Fruit fly (Drosophila melanogaster): ENCODE results near the gene CG13876.
A peak's percentile ranks its signal among the peaks of the same experiment; 100 is the strongest.

CG13876 gene

DNA sequence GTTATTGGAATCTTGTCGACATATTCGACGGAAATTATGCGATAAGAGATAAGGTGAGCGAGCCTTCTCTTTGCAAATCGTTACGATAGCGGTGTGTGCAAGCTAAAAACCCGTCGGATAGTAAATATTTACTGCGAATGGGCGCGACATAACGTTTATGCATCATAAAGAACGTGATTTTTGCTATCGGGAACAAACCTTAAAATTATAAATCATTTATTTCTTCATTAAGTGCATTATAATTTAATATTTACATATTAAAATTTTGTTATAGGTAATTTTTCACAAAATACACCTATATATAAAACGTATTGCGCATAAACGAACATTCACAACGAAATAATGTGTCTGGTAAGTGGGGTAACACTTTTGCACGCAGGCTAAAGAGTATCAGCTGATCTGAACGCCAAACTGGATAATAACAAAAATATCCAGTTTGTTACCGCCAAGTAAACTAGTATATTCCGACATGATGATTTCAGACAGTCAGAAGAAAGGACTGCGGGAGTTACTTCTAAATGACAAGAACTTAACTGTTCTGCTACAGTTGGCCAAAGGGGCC, at the start of gene CG13876, which contains the start of gene Gk1:
Gene CG13876, plus strand, starts transcription at position 412 of the 562 bp plus-strand sequence.
Gene Gk1, minus strand, starts transcription at position 122 of the 562 bp plus-strand sequence.
- TF ChIP-seq Ets98B (GFP tag; IDR thresholded peaks at IDR 0.05) (peak; percentile 97), gl (tag; optimal IDR thresholded peaks at IDR 0.05) (peak; percentile 92), fd96Ca (GFP tag; IDR thresholded peaks at IDR 0.05) (peak; percentile 90), CG15710 (tag; optimal IDR thresholded peaks at IDR 0.05) (peak; percentile 98), CG8159 (tag; optimal IDR thresholded peaks at IDR 0.05) (peak; percentile 98), rn (GFP tag; IDR thresholded peaks at IDR 0.05) (peak; percentile 88), CG9948 (tag; optimal IDR thresholded peaks at IDR 0.05) (peak; percentile 94), CG32121 (GFP tag; IDR thresholded peaks at IDR 0.05) (peak; percentile 97), Snoo (tag; optimal IDR thresholded peaks at IDR 0.05) (peak; percentile 94), CG12605 (GFP tag; IDR thresholded peaks at IDR 0.05) (peak; percentile 97), Pif1B (GFP tag; optimal IDR thresholded peaks at IDR 0.05) (no peak), CG14655 (GFP tag; optimal IDR thresholded peaks at IDR 0.05) (no peak), CG4496 (GFP tag; IDR thresholded peaks at IDR 0.05) (peak; percentile 96), EcR (GFP tag; optimal IDR thresholded peaks at IDR 0.05) (peak; percentile 59), CG13204 (GFP tag; optimal IDR thresholded peaks at IDR 0.05) (no peak), CG8301 (tag; optimal IDR thresholded peaks at IDR 0.05) (peak; percentile 96), Pif1A (GFP tag; optimal IDR thresholded peaks at IDR 0.05) (no peak), CG17806 (tag; optimal IDR thresholded peaks at IDR 0.05) (peak; percentile 96), CG34367 (tag; optimal IDR thresholded peaks at IDR 0.05) (peak; percentile 96), CG10348 (GFP tag; IDR thresholded peaks at IDR 0.05) (peak; percentile 64; the same call in 1 of the 2 replicates), D1 (tag; optimal IDR thresholded peaks at IDR 0.05) (no peak)

DNA sequence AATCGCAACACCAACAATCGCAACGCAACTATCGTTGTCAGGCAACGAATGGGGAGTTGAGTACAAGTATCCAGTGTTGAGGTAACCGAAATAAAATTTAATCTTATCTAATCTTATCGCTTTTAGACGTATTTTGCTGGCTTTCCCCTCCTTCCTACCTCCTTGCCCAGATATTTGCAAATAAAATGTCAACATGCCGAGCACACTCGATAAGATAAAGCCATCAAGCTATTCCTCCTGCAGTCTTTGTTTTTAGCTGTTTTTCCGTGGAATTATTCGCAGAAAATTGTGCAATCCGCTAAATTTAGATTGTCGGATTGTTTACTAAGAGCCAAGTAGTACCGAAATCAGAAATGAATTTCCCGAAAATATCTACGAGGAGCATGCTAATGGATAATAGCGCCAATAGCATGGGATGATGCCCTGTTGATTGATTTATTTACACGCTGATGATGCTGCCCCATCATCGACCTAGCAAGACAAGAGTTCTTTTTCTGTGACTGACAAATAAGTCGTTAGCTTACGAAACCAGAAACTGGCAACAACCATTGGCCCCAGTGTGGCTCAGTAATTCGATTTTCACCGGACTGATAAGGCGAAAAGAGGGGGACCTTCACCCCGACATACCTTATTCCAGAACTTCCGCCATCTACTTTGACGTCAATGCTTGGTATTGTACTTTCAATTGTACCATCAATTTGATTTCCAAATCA, 49.2 kb upstream of the CG13876 start:
- TF ChIP-seq CG14655 (GFP tag; optimal IDR thresholded peaks at IDR 0.05) (no peak), D1 (tag; optimal IDR thresholded peaks at IDR 0.05) (no peak), Pif1A (GFP tag; optimal IDR thresholded peaks at IDR 0.05) (peak; percentile 18), CG9948 (tag; optimal IDR thresholded peaks at IDR 0.05) (no peak), Pif1B (GFP tag; optimal IDR thresholded peaks at IDR 0.05) (peak; percentile 13), rn (GFP tag; IDR thresholded peaks at IDR 0.05) (no peak), CG13204 (GFP tag; optimal IDR thresholded peaks at IDR 0.05) (no peak), fd96Ca (GFP tag; IDR thresholded peaks at IDR 0.05) (no peak), CG34367 (tag; optimal IDR thresholded peaks at IDR 0.05) (no peak)

DNA sequence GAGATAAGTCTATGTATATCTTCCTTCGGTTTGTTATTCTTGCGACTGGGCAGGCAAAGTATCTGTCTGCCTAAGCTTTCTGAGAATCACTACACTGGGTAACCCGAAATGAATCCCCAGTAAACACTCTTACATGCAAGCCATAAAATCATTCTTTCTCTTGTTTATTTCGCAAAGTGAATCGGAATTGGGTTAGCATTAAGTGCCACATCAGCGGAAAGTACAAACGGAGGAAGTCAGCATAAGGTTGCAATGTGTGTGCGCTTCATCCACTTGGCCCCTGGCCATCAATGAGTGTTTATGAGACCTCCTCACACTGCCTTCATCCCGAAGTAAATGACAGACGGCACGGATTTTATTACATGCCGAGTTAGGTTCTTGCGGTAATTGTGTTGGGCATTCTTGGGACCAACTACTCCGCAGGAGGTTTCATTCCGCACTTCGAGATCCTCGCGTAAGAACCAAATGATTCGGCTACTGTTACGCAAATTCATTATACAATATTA, 48.2 kb upstream of the CG13876 start:
- TF ChIP-seq CG13204 (GFP tag; optimal IDR thresholded peaks at IDR 0.05): no peak

DNA sequence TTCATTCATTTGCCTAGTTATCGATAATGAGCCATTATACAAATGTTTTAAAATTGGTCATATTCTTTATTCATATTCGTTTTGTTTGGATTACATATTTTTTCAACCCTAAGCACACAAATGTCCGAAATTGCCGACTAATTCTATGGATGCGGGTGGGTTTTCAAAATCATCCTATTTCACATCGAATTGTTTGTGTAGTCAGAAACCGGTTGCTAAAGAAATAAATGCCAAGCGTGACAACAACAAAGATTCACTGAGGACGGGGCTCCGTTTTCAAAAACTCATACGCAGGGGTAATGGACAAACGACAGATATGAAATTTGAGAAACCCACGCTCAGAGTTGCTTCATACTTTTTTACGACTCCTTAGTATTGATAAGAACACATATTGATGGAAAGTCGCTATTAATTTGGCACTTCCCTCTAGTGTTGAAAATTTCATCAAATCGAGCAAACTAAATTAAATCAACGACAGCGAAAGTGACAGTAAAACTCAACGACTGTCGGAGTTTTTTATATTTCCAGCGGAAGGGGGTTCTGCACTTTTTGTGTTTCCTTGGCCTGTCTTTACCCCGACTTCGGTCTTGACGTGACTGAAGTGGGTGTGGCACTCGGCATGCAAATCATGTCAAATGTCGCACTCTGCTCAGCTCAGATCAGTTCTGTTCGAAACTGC, 46.4 kb upstream of the CG13876 start:
- no peak for TF ChIP-seq CG4496 (GFP tag; IDR thresholded peaks at IDR 0.05)

DNA sequence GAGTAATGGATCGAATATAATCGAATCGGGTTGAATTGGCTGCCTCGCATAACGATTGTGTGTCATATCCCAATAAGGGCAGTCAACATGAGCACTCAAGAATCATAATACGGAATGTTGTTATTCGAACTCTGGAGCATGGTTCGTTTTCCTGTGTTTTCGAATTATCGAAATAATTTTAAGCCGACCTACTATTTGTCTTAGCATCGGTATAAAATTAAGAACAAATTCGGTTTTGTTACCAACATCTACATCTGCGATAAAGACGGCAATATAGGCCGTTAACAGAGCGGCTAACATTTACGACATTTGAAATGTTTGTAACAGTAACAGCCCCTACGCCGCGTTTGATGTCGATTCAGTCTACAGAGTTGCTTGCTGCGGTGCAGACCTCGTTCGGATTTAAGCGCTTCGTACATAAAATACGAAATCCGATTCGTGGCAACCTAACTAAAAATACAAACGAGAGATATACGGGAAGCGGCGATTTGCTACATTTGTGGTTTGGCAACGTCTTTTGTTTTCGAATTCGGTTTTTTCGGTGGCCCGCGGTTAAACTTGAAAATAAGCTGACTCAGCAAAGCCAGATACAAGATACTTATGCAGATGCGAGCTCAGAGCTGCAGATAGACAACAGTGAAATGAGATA, 45.4 kb upstream of the CG13876 start:
- TF ChIP-seq CG12605 (GFP tag; IDR thresholded peaks at IDR 0.05) (0 out of 2 replicates have a peak, but pooled peaks have one; percentile 34), fd96Ca (GFP tag; IDR thresholded peaks at IDR 0.05) (0 out of 3 replicates have a peak, but pooled peaks have one; percentile 7), CG15710 (tag; optimal IDR thresholded peaks at IDR 0.05) (no peak), Ets98B (GFP tag; IDR thresholded peaks at IDR 0.05) (peak; percentile 11; the same call in 1 of the 2 replicates), CG8159 (tag; optimal IDR thresholded peaks at IDR 0.05) (no peak), Snoo (tag; optimal IDR thresholded peaks at IDR 0.05) (peak; percentile 19), CG34367 (tag; optimal IDR thresholded peaks at IDR 0.05) (no peak), Pif1B (GFP tag; optimal IDR thresholded peaks at IDR 0.05) (peak; percentile 3), CG13204 (GFP tag; optimal IDR thresholded peaks at IDR 0.05) (no peak)

DNA sequence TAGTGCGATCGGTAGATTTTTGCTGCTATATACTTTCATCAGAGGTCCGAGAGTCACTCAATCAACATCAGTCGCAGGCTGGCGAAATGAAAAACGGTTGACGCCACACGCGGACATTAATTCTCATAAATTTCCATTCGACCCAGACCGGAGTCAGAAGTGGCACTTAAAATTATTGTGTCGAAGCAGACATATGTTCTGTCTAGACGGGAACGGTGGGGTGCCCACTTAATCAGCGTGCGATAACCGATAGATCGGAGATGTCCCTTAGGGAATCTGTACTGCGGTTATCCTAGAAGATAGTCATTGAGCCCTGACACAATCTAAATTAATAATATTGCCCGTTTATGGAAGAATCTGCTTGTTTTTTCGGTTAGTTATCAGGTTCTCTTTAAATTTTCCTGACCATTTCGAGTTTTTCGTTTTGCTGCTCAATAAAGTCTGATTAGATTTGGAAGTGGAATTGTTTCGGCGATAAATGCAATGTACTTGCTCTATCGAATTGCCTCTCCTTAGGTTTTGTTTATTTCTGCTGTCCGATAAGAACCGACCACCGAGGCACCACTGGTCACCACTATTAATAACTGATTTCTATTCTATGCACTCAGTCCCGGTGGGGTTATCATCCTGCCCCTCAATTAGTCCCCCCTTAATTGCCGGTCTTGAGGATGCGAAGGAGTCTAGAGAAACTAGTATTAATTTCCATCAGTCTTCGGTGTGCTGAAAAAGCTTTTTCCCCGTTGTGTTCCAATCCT, 43.9 kb upstream of the CG13876 start:
- TF ChIP-seq CG13204 (GFP tag; optimal IDR thresholded peaks at IDR 0.05) (no peak), CG17806 (tag; optimal IDR thresholded peaks at IDR 0.05) (no peak), Pif1A (GFP tag; optimal IDR thresholded peaks at IDR 0.05) (no peak)
